Fruit fly (Drosophila melanogaster): ENCODE measurements around the gene CG31524.

Gene CG31524

DNA sequence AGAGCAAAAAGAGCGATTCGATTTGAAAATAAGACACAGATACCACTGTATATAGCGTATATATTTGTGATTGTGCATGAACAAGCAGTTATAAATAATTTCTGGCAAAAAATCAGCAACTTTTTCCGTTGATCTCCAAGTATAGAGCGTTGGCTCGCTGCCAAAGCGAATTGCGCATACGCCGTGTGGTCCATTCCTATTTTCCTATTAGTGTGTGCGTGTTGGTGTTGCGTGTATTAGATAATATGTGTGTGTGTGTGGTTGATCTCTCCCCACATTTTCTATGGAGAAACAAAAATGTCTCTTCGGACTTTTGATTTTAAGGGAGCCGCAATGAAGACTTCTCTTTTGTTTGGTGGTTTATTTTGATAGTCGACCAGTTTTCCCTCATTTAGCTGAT is 38.4 kb upstream of the CG31524 start:
- TF ChIP-seq Dfd (GFP tag; optimal IDR thresholded peaks at IDR 0.05) = no peak
- TF ChIP-seq CG9705 (GFP tag; optimal IDR thresholded peaks at IDR 0.05) = no peak
- TF ChIP-seq br (GFP tag; optimal IDR thresholded peaks at IDR 0.05) = no peak
- no peak for TF ChIP-seq Hr78 (GFP tag; optimal IDR thresholded peaks at IDR 0.05)

DNA sequence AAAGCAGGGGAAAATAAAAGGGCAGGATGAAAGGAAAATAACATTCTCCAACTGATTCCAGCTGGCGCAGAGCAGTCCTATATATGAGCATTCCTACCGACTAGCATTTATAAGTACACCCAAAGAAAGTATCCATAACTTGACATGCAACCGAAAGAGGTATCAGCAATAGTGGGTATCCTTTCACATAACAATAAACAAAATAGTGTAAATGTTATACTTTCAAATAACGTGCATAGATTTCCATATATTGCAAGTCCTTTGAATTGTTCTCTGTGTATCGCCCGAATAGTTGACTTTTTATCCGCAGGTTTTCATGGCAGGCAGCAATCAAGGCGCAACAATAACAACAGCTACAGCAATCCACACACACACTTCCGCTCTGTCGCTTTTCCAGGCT is 35.9 kb upstream of the CG31524 start:
- no peak for TF ChIP-seq Dfd (GFP tag; optimal IDR thresholded peaks at IDR 0.05)
- TF ChIP-seq foxo (GFP tag; optimal IDR thresholded peaks at IDR 0.05) = no peak
- TF ChIP-seq tai (GFP tag; optimal IDR thresholded peaks at IDR 0.05) = no peak
- no peak for TF ChIP-seq rgr (GFP tag; optimal IDR thresholded peaks at IDR 0.05)
- TF ChIP-seq brk (GFP tag; optimal IDR thresholded peaks at IDR 0.05) = no peak
- no peak for TF ChIP-seq Dif (GFP tag; optimal IDR thresholded peaks at IDR 0.05; ENCODE audit: partially characterized antibody)
- TF ChIP-seq lola (GFP tag; optimal IDR thresholded peaks at IDR 0.05) = no peak
- no peak for TF ChIP-seq ey (GFP tag; optimal IDR thresholded peaks at IDR 0.05)

DNA sequence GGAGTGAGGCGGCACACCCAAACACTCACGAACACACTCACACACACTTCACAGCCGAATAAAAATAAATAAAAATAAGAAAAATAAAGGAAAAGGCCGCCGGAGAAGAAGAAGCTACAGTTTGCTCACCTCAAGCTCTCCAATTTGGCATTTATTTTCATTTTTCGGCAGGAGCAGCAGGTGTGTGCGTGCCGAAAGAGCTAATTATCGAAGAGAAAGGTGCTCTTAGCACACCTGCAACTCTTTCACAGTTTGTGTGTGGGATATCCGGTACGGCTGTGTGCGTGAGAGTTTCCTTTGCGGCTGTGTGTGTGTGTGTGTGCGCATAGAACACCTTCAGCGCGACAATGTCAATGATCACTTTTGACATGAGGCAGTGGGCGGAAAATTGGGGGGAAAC is 30.8 kb upstream of the CG31524 start:
- TF ChIP-seq Vsx2 (GFP tag; optimal IDR thresholded peaks at IDR 0.05; ENCODE audit: partially characterized antibody) = no peak
- TF ChIP-seq HLH106 (tag; optimal IDR thresholded peaks at IDR 0.05) = no peak
- no peak for TF ChIP-seq Sp1 (GFP tag; optimal IDR thresholded peaks at IDR 0.05)
- TF ChIP-seq usp (GFP tag; optimal IDR thresholded peaks at IDR 0.05) = no peak
- TF ChIP-seq Myc (optimal IDR thresholded peaks at IDR 0.05) = no peak
- no peak for TF ChIP-seq Abd-B (GFP tag; optimal IDR thresholded peaks at IDR 0.05)
- TF ChIP-seq jim (GFP tag; optimal IDR thresholded peaks at IDR 0.05) = no peak
- TF ChIP-seq sv (GFP tag; optimal IDR thresholded peaks at IDR 0.05) = no peak
- TF ChIP-seq GATAd (GFP tag; optimal IDR thresholded peaks at IDR 0.05) = no peak
- no peak for TF ChIP-seq Jra (GFP tag; optimal IDR thresholded peaks at IDR 0.05)

DNA sequence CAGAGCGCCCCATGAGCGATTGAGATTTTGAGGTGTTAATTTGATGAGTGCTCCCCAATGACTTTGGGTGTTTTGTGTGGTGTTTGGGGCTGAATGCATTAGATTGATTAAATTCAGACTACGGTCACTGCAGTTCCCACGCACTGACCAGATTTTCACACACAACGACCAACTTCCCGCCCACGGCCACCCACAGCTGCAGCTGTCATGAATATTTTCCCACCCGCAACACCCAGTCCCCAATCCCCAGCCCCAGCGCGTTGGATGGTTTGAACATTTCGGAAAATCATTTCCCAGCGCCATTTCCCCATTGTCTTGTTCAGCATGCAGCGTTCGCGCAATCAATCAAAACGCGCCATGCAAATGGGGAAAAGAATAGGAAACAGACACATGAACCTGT is 27.3 kb upstream of the CG31524 start:
- TF ChIP-seq sage (GFP tag; optimal IDR thresholded peaks at IDR 0.05) (no peak), jim (GFP tag; optimal IDR thresholded peaks at IDR 0.05) (no peak)

DNA sequence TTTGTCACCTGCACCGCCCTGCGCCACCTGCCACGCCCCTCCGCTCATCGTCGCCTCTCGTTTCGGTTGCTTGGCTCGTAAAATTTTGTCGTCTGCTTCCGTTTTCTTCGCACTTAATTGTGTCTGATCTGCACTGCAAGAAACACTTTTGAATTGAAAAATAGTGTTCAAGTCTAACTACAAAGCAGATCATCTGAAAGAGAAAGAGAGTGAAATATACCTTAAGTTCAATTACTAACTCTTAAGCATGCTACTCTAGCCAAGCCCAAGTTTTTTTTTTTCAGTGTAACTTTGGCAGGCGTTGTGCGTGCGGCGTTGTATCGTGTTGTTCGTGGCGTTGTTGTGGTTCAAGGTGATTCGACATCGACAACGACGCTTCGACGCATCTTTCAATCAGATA is 26.0 kb upstream of the CG31524 start:
- TF ChIP-seq dmrt93B (GFP tag; optimal IDR thresholded peaks at IDR 0.05) (peak; percentile 23), jim (GFP tag; optimal IDR thresholded peaks at IDR 0.05) (no peak), Hnf4 (GFP tag; optimal IDR thresholded peaks at IDR 0.05) (peak; percentile 40), fru (GFP tag; optimal IDR thresholded peaks at IDR 0.05) (peak; percentile 34), Dfd (GFP tag; optimal IDR thresholded peaks at IDR 0.05) (no peak), pan (optimal IDR thresholded peaks at IDR 0.05) (no peak), OdsH (GFP tag; optimal IDR thresholded peaks at IDR 0.05) (peak; percentile 19), Dif (GFP tag; optimal IDR thresholded peaks at IDR 0.05; ENCODE audit: partially characterized antibody) (no peak), tai (GFP tag; optimal IDR thresholded peaks at IDR 0.05) (no peak), HLH106 (tag; optimal IDR thresholded peaks at IDR 0.05) (peak; percentile 53), CrebA (GFP tag; optimal IDR thresholded peaks at IDR 0.05; ENCODE audit: borderline replicate concordance) (no peak), CG9705 (GFP tag; optimal IDR thresholded peaks at IDR 0.05) (peak; percentile 47), CG32264 (GFP tag; optimal IDR thresholded peaks at IDR 0.05) (no peak), GATAd (GFP tag; optimal IDR thresholded peaks at IDR 0.05) (no peak), ey (GFP tag; optimal IDR thresholded peaks at IDR 0.05) (peak; percentile 61), Myc (optimal IDR thresholded peaks at IDR 0.05) (no peak), Hr83 (GFP tag; optimal IDR thresholded peaks at IDR 0.05; ENCODE audit: poor library complexity, severe bottlenecking) (no peak), brk (GFP tag; optimal IDR thresholded peaks at IDR 0.05) (no peak), rgr (GFP tag; optimal IDR thresholded peaks at IDR 0.05) (peak; percentile 60), usp (GFP tag; optimal IDR thresholded peaks at IDR 0.05) (no peak), dsf (GFP tag; optimal IDR thresholded peaks at IDR 0.05; ENCODE audit: borderline replicate concordance) (no peak), foxo (GFP tag; optimal IDR thresholded peaks at IDR 0.05) (peak in 1 of 2 experiments; percentile 51), Mio (GFP tag; optimal IDR thresholded peaks at IDR 0.05) (no peak), N (GFP tag; optimal IDR thresholded peaks at IDR 0.05) (no peak), h (GFP tag; optimal IDR thresholded peaks at IDR 0.05) (peak; percentile 62), sage (GFP tag; optimal IDR thresholded peaks at IDR 0.05) (no peak), Vsx2 (GFP tag; optimal IDR thresholded peaks at IDR 0.05; ENCODE audit: partially characterized antibody) (no peak), sv (GFP tag; optimal IDR thresholded peaks at IDR 0.05) (peak; percentile 80), Jra (GFP tag; optimal IDR thresholded peaks at IDR 0.05) (no peak), Abd-B (GFP tag; optimal IDR thresholded peaks at IDR 0.05) (no peak), Rel (GFP tag; optimal IDR thresholded peaks at IDR 0.05) (no peak), Rel (tag; optimal IDR thresholded peaks at IDR 0.05) (no peak), Hr78 (GFP tag; optimal IDR thresholded peaks at IDR 0.05) (no peak), woc (GFP tag; optimal IDR thresholded peaks at IDR 0.05) (no peak), Sp1 (GFP tag; optimal IDR thresholded peaks at IDR 0.05) (peak; percentile 12), lola (GFP tag; optimal IDR thresholded peaks at IDR 0.05) (no peak), psq (GFP tag; optimal IDR thresholded peaks at IDR 0.05) (peak; percentile 1), dl (GFP tag; optimal IDR thresholded peaks at IDR 0.05; ENCODE audit: insufficient read depth in 1 of 2, partially characterized antibody in 2 of 2) (no peak), br (GFP tag; optimal IDR thresholded peaks at IDR 0.05) (peak; percentile 54)

All from whole organism, wandering third instar larva.